Worm (Caenorhabditis elegans): ENCODE measurements around the gene glt-6.

DNA sequence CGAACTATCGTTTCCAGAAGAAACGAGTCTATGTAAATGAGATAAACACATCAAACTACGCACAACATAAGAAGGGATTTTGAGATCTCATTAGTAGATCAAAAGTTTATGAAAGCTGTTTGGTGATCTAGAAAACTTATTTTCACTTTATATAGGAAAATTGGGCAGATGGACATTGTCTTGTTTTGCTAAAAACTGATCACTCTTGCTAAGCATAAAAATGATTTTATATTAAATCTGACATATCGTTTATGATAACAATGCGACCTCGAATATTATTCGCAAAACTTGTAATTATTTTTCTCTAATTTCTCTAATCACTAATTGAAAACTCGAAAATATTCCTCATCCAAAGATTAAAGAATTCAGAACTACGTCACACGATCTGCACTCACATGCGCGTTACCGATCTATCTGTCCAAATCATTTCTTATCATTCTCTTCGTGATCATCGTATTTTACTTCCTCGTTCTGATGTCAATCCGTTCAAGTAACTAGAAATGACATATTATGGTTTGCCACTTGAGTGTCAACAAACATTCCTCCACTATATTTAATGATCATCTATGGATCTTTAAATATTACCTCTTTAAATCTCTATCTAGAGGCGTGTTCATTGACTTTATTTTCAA lies 33.5 kb upstream of the glt-6 start, which contains the start of gene F55G1.7:
- TF ChIP-seq hmbx-1 (tag; optimal IDR thresholded peaks at IDR 0.05) (no peak), F13C5.2 (tag; optimal IDR thresholded peaks at IDR 0.05) (no peak), ama-1 (optimal IDR thresholded peaks at IDR 0.05) (no peak), sea-1 (GFP tag; conservative IDR thresholded peaks at IDR 0.05) (no peak), tra-4 (tag; optimal IDR thresholded peaks at IDR 0.05) (no peak), ceh-13 (GFP tag; optimal IDR thresholded peaks at IDR 0.05) (no peak), hmg-4 (GFP tag; optimal IDR thresholded peaks at IDR 0.05) (no peak), flt-1 (GFP tag; IDR thresholded peaks at IDR 0.05) (no peak)

Data from whole organism, early embryonic.